Fruit fly (Drosophila melanogaster): ENCODE data around the gene Jon66Ci.

- TF ChIP-seq CG8478 (optimal IDR thresholded peaks at IDR 0.05) = no peak
- no peak for TF ChIP-seq usp (GFP tag; optimal IDR thresholded peaks at IDR 0.05)
- no peak for TF ChIP-seq pan (optimal IDR thresholded peaks at IDR 0.05)
- TF ChIP-seq EcR (GFP tag; optimal IDR thresholded peaks at IDR 0.05) = no peak
- TF ChIP-seq psq (optimal IDR thresholded peaks at IDR 0.05) = no peak
These were observed 27.6 kb downstream of the Jon66Ci start for dm6 chr3L:8418984-8419383.

Measured in whole organism.